Worm (Caenorhabditis elegans): ENCODE results near the gene rpl-21.

rpl-21 gene

ce11 chrIII:8130177-8130902, at the start of gene rpl-21, which contains the start of gene C14B9.10:
Gene rpl-21, minus strand, starts transcription at chrIII:8130227.
Gene C14B9.10, plus strand, starts transcription at chrIII:8130852.
- no peak for TF ChIP-seq unc-62 (GFP tag; optimal IDR thresholded peaks at IDR 0.05)

- no peak for TF ChIP-seq unc-62 (GFP tag; optimal IDR thresholded peaks at IDR 0.05)
These were observed 48.9 kb upstream of the rpl-21 start, which contains the start of gene C50C3.5 for ce11 chrIII:8178924-8179323. Gene C50C3.5, plus strand, starts transcription at chrIII:8179224.

ce11 chrIII:8176265-8176664, 46.2 kb upstream of the rpl-21 start, which contains the start of gene C50C3.12:
Gene C50C3.12, plus strand, starts transcription at chrIII:8176565.
- TF ChIP-seq unc-62 (GFP tag; optimal IDR thresholded peaks at IDR 0.05) = no peak

ce11 chrIII:8175263-8175662, 45.2 kb upstream of the rpl-21 start:
- TF ChIP-seq unc-62 (GFP tag; optimal IDR thresholded peaks at IDR 0.05) = no peak

ce11 chrIII:8172609-8173133, 42.6 kb upstream of the rpl-21 start:
- TF ChIP-seq unc-62 (GFP tag; optimal IDR thresholded peaks at IDR 0.05) = no peak

- TF ChIP-seq unc-62 (GFP tag; optimal IDR thresholded peaks at IDR 0.05) = no peak
These were observed 34.7 kb upstream of the rpl-21 start for ce11 chrIII:8164771-8165170.

- TF ChIP-seq unc-62 (GFP tag; optimal IDR thresholded peaks at IDR 0.05) = no peak
These were observed 33.9 kb upstream of the rpl-21 start, which contains the start of gene prp-8 for ce11 chrIII:8163788-8164423. Gene prp-8, plus strand, starts transcription at chrIII:8164373.

ce11 chrIII:8163283-8163682, 33.3 kb upstream of the rpl-21 start, which contains the start of gene bath-42:
Gene bath-42, minus strand, starts transcription at chrIII:8163383.
- TF ChIP-seq unc-62 (GFP tag; optimal IDR thresholded peaks at IDR 0.05) = no peak

- TF ChIP-seq unc-62 (GFP tag; optimal IDR thresholded peaks at IDR 0.05) = no peak
These were observed 31.2 kb upstream of the rpl-21 start, which contains the start of gene inpp-5K for ce11 chrIII:8161238-8161637. Gene inpp-5K, minus strand, starts transcription at chrIII:8161338.

ce11 chrIII:8158140-8158786, 28.2 kb upstream of the rpl-21 start, which contains the start of gene atg-13:
Gene atg-13, minus strand, starts transcription at chrIII:8158190.
- TF ChIP-seq unc-62 (GFP tag; optimal IDR thresholded peaks at IDR 0.05) = no peak

- no peak for TF ChIP-seq unc-62 (GFP tag; optimal IDR thresholded peaks at IDR 0.05)
These were observed 25.1 kb upstream of the rpl-21 start, which contains the start of gene D2007.1 for ce11 chrIII:8155166-8155565. Gene D2007.1, plus strand, starts transcription at chrIII:8155466.

ce11 chrIII:8154423-8154822, 24.4 kb upstream of the rpl-21 start:
- TF ChIP-seq unc-62 (GFP tag; optimal IDR thresholded peaks at IDR 0.05) = no peak

- TF ChIP-seq unc-62 (GFP tag; optimal IDR thresholded peaks at IDR 0.05) = no peak
These were observed 18.7 kb upstream of the rpl-21 start, which contains the start of gene D2007.2 for ce11 chrIII:8148751-8149150. Gene D2007.2, plus strand, starts transcription at chrIII:8148963.

ce11 chrIII:8145971-8146370, 15.9 kb upstream of the rpl-21 start:
- TF ChIP-seq unc-62 (GFP tag; optimal IDR thresholded peaks at IDR 0.05) = no peak

- TF ChIP-seq unc-62 (GFP tag; optimal IDR thresholded peaks at IDR 0.05) = no peak
These were observed 14.6 kb upstream of the rpl-21 start, which contains the start of the genes C14B9.8 and mrpl-18 for ce11 chrIII:8144574-8145065. Gene C14B9.8, minus strand, starts transcription at chrIII:8144629. Gene mrpl-18, plus strand, starts transcription at chrIII:8145015.
